Worm (Caenorhabditis elegans) whole organism, late embryonic: Measurements from ENCODE around the gene mdh-2.

ENCODE experiments used
- C08G9.2 ChIP-seq: sonication (generic microtip); optimal IDR thresholded peaks from 2 replicates; lab custom pipeline; 2016; ENCODE audit warnings: mild to moderate bottlenecking, missing genetic modification characterization, moderate library complexity, missing compliant biosample characterization
- F13H6.1 ChIP-seq: sonication (generic microtip); optimal IDR thresholded peaks from 2 replicates; lab custom pipeline; 2016; ENCODE audit warnings: missing genetic modification characterization, missing compliant biosample characterization
- K09A11.1 ChIP-seq: sonication (generic microtip); optimal IDR thresholded peaks from 2 replicates; lab custom pipeline; 2017; ENCODE audit warnings: antibody characterized with exemption, mild to moderate bottlenecking, missing genetic modification characterization, missing compliant biosample characterization; ENCODE audit not compliant: insufficient read depth
- Y22D7AL.16 ChIP-seq: sonication (generic microtip); optimal IDR thresholded peaks from 2 replicates; lab custom pipeline; 2016; ENCODE audit warnings: missing genetic modification characterization, missing compliant biosample characterization
- ceh-18 ChIP-seq: sonication (generic microtip); optimal IDR thresholded peaks from 2 replicates; lab custom pipeline; 2016; ENCODE audit warnings: missing genetic modification characterization, missing compliant biosample characterization
- ceh-19 ChIP-seq: fragments of 200-800 bp; sonication (Bioruptor generic); optimal IDR thresholded peaks from 2 replicates; lab custom pipeline; 2018; ENCODE audit warnings: mild to moderate bottlenecking, missing genetic modification characterization, missing compliant biosample characterization
- ceh-2 ChIP-seq: sonication (generic microtip); optimal IDR thresholded peaks from 2 replicates; lab custom pipeline; 2016; ENCODE audit warnings: missing genotype, missing genetic modification characterization, missing compliant biosample characterization
- ceh-22 ChIP-seq: sonication (generic microtip); optimal IDR thresholded peaks from 2 replicates; lab custom pipeline; 2017; ENCODE audit warnings: missing biosample characterization, missing genetic modification characterization
- ceh-34 ChIP-seq: sonication (generic microtip); optimal IDR thresholded peaks from 2 replicates; lab custom pipeline; 2016; ENCODE audit warnings: mild to moderate bottlenecking, missing genetic modification characterization, missing compliant biosample characterization
- ceh-48 ChIP-seq: sonication (generic microtip); optimal IDR thresholded peaks from 2 replicates; lab custom pipeline; 2016; ENCODE audit warnings: missing genetic modification characterization, inconsistent platforms, missing compliant biosample characterization
- ceh-9 ChIP-seq: sonication (generic microtip); optimal IDR thresholded peaks from 2 replicates; lab custom pipeline; 2016; ENCODE audit warnings: mild to moderate bottlenecking, missing genetic modification characterization, inconsistent platforms, missing compliant biosample characterization
- che-1 ChIP-seq: sonication (generic microtip); optimal IDR thresholded peaks from 2 replicates; lab custom pipeline; 2016; ENCODE audit warnings: mild to moderate bottlenecking, missing genetic modification characterization, missing compliant biosample characterization
- dmd-4 ChIP-seq: sonication (generic microtip); optimal IDR thresholded peaks from 2 replicates; lab custom pipeline; 2016; ENCODE audit warnings: borderline replicate concordance, missing genetic modification characterization, missing compliant biosample characterization
- dve-1 ChIP-seq: sonication (generic microtip); optimal IDR thresholded peaks from 2 replicates; lab custom pipeline; 2017; ENCODE audit warnings: antibody characterized with exemption, mild to moderate bottlenecking, missing genetic modification characterization, missing compliant biosample characterization
- ets-4 ChIP-seq: sonication (generic microtip); optimal IDR thresholded peaks from 2 replicates; lab custom pipeline; 2016; ENCODE audit warnings: missing genetic modification characterization, missing compliant biosample characterization
- gmeb-2 ChIP-seq: sonication (generic microtip); optimal IDR thresholded peaks from 2 replicates; lab custom pipeline; 2016; ENCODE audit warnings: missing genetic modification characterization, inconsistent platforms, missing compliant biosample characterization
- hlh-8 ChIP-seq: sonication (generic microtip); optimal IDR thresholded peaks from 2 replicates; lab custom pipeline; 2016; ENCODE audit warnings: missing genotype, missing genetic modification characterization, missing compliant biosample characterization
- mec-3 ChIP-seq: sonication (generic microtip); optimal IDR thresholded peaks from 2 replicates; lab custom pipeline; 2016; ENCODE audit warnings: borderline replicate concordance, missing genetic modification characterization, missing compliant biosample characterization
- nfya-1 ChIP-seq: sonication (generic microtip); optimal IDR thresholded peaks from 2 replicates; lab custom pipeline; 2017; ENCODE audit warnings: missing genetic modification characterization, mild to moderate bottlenecking, missing compliant biosample characterization, antibody characterized with exemption, moderate library complexity
- pax-1 ChIP-seq: fragments of 150-350 bp; optimal IDR thresholded peaks from 2 replicates; lab custom pipeline; 2014; ENCODE audit warnings: missing biosample characterization, missing genetic modification characterization
- pros-1 ChIP-seq: fragments of 150-350 bp; optimal IDR thresholded peaks from 2 replicates; lab custom pipeline; 2014; ENCODE audit warnings: missing biosample characterization, missing genetic modification reagents, missing genetic modification characterization
- sox-2 ChIP-seq: fragments of 200-800 bp; sonication (Bioruptor generic); IDR thresholded peaks from 2 replicates; pipeline ENCODE4 v1.3.6; 2022; ENCODE audit warnings: missing genetic modification reagents, missing genetic modification characterization, missing compliant biosample characterization
- sox-4 ChIP-seq: sonication (generic microtip); optimal IDR thresholded peaks from 2 replicates; lab custom pipeline; 2017; ENCODE audit warnings: mild to moderate bottlenecking, missing genetic modification characterization, inconsistent platforms, missing compliant biosample characterization
- ttx-3 ChIP-seq: sonication (generic microtip); optimal IDR thresholded peaks from 2 replicates; lab custom pipeline; 2016; ENCODE audit warnings: missing genetic modification reagents, missing genetic modification characterization, missing compliant biosample characterization
- unc-42 ChIP-seq: sonication (generic microtip); optimal IDR thresholded peaks from 2 replicates; lab custom pipeline; 2016; ENCODE audit warnings: missing genotype, missing genetic modification characterization, missing compliant biosample characterization
- zip-5 ChIP-seq: sonication (generic microtip); optimal IDR thresholded peaks from 2 replicates; lab custom pipeline; 2016; ENCODE audit warnings: missing genetic modification characterization, missing compliant biosample characterization

mdh-2 gene

ce11 chrIII:6578505-6578904, 29.4 kb downstream of the mdh-2 start, which contains the start of gene F27B3.6:
Gene F27B3.6 (minus strand): TSS chrIII:6578605.
- TF ChIP-seq ceh-18 (tag; lab: Kevin White, UChicago) (no peak), Y22D7AL.16 (tag; lab: Kevin White, UChicago) (no peak), ceh-2 (tag; lab: Kevin White, UChicago) (no peak)
- TF ChIP-seq, all 69 proteins: peak for 0

DNA sequence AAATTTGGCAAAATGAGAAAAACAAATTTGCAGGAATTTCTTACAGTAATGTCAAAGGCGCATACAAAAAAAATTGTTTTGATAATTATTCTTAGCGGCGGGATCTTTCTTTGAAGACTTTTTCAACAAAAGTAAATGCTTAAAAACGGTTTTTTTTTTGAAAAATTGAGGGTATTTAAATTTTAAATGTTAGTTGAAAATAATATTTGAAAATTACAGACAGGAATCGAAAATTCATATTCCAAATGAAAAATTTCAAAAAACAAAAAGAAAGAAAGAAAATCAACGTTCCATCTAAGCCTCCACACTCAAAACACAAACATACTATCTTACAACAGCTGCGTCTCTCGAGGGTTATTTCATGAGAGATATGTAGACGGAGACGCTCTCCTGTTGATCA, 30.7 kb downstream of the mdh-2 start:
- TF ChIP-seq pros-1 (no peak), dmd-4 (tag; lab: Kevin White, UChicago) (no peak), sox-4 (tag; lab: Kevin White, UChicago) (no peak), mec-3 (tag; lab: Kevin White, UChicago) (no peak), ceh-19 (GFP tag; lab: Kevin White, UChicago) (no peak), ceh-48 (no peak), unc-42 (tag; lab: Kevin White, UChicago) (no peak), C08G9.2 (tag; lab: Kevin White, UChicago) (no peak), ceh-34 (tag; lab: Kevin White, UChicago) (no peak), sox-2 (GFP tag; lab: Robert Waterston, UW) (no peak)

- TF ChIP-seq hlh-8 (tag; lab: Kevin White, UChicago) (no peak), nfya-1 (tag; lab: Kevin White, UChicago) (no peak), ceh-9 (no peak), Y22D7AL.16 (tag; lab: Kevin White, UChicago) (no peak), ets-4 (tag; lab: Kevin White, UChicago) (no peak), zip-5 (no peak), dve-1 (tag; lab: Kevin White, UChicago) (no peak), pros-1 (no peak), ttx-3 (tag; lab: Kevin White, UChicago) (no peak), che-1 (no peak), ceh-22 (no peak), F13H6.1 (no peak), pax-1 (tag; lab: Kevin White, UChicago) (no peak), gmeb-2 (tag; lab: Kevin White, UChicago) (no peak), K09A11.1 (tag; lab: Kevin White, UChicago) (no peak), sox-2 (GFP tag; lab: Robert Waterston, UW) (no peak)
Measured at ce11 chrIII:6558487-6558886, 49.4 kb downstream of the mdh-2 start, which contains the start of gene C09E7.8. Gene C09E7.8 (minus strand): TSS chrIII:6558587.
